Fruit fly (Drosophila melanogaster) whole organism, prepupa: ENCODE measurements around the gene CG1896.

ENCODE experiments used
- CG10669 ChIP-seq: fragments of 200-800 bp; sonication (Bioruptor generic); optimal IDR thresholded peaks from 3 replicates; lab custom pipeline; 2018; ENCODE audit warnings: missing biosample characterization, mild to moderate bottlenecking, missing genetic modification characterization, moderate library complexity
- CG15336 ChIP-seq: fragments of 200-800 bp; sonication (Bioruptor generic); IDR thresholded peaks from 2 replicates; pipeline ENCODE4 v1.3.6; 2022; ENCODE audit warnings: missing biosample characterization, missing genetic modification characterization
- CG16779 ChIP-seq: fragments of 200-800 bp; sonication (Bioruptor generic); optimal IDR thresholded peaks from 3 replicates; lab custom pipeline; 2017; ENCODE audit warnings: missing biosample characterization, mild to moderate bottlenecking, missing genetic modification characterization
- CG6854 ChIP-seq: fragments of 200-800 bp; sonication (Bioruptor generic); optimal IDR thresholded peaks from 2 replicates; lab custom pipeline; 2017; ENCODE audit warnings: missing biosample characterization, mild to moderate bottlenecking, missing genetic modification characterization
- Ets96B ChIP-seq: fragments of 200-800 bp; optimal IDR thresholded peaks from 2 replicates; lab custom pipeline; 2019; ENCODE audit warnings: missing biosample characterization, mild to moderate bottlenecking, missing genetic modification characterization, moderate library complexity
- Hr4 ChIP-seq: fragments of 200-800 bp; sonication (Bioruptor generic); optimal IDR thresholded peaks from 3 replicates; lab custom pipeline; 2016; ENCODE audit warnings: missing biosample characterization, missing genetic modification characterization
- achi ChIP-seq: fragments of 200-800 bp; sonication (Bioruptor generic); optimal IDR thresholded peaks from 3 replicates; lab custom pipeline; 2016; ENCODE audit warnings: missing biosample characterization, missing genetic modification characterization
- dsx ChIP-seq: fragments of 200-800 bp; optimal IDR thresholded peaks from 3 replicates; lab custom pipeline; 2019; ENCODE audit warnings: missing biosample characterization, mild to moderate bottlenecking, missing genetic modification characterization, moderate library complexity; ENCODE audit not compliant: poor library complexity, severe bottlenecking
- net ChIP-seq: fragments of 200-800 bp; sonication (Bioruptor generic); optimal IDR thresholded peaks from 3 replicates; lab custom pipeline; 2016; ENCODE audit warnings: missing biosample characterization, missing genetic modification characterization
- svp ChIP-seq: fragments of 200-800 bp; sonication (Bioruptor generic); peaks from one replicate; lab custom pipeline; 2016; ENCODE audit warnings: missing biosample characterization, missing genetic modification characterization

DNA sequence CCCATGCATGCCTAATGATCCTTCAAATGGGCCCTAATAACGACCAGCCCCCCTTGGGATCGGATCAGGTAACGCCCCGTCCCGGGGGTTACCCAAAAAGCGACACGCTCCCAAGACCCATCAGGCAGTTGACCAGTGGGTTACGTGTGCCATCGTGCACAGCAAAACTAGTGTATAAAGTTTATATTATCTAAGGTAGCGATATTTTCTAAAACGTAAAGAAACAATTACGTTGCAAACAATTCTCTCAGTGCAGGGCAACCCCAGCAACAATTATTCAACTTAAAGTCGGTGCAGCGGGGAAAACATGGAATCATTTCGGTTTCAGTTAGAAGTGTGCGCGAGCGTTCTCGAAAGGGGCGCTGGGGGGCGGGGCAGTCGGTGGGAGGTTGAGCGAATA lies 31.5 kb upstream of the CG1896 start:
- peak; percentile 16 for TF ChIP-seq achi (GFP tag; lab: Kevin White, UChicago)
- TF ChIP-seq Hr4 (GFP tag; lab: Kevin White, UChicago), result no peak
- TF ChIP-seq CG15336, result 0 out of 2 replicates have a peak, but pooled peaks have one; percentile 38
- TF ChIP-seq net, result no peak
- TF ChIP-seq dsx, result no peak
- peak; percentile 1 for TF ChIP-seq CG16779
- TF ChIP-seq CG6854, result no peak
- no peak for TF ChIP-seq CG10669 (GFP tag; lab: Kevin White, UChicago)
- peak; percentile 23 for TF ChIP-seq Ets96B (tag; lab: Kevin White, UChicago)
- TF ChIP-seq svp (GFP tag; lab: Kevin White, UChicago), result peak; percentile 35
